Worm (Caenorhabditis elegans) whole organism, mixed stage, embryonic: ENCODE measurements around the gene nlp-57.

Experiments
- blmp-1 ChIP-seq: fragments of 150-350 bp; optimal IDR thresholded peaks from 2 replicates; lab custom pipeline; 2014; ENCODE audit warnings: missing biosample characterization, missing genetic modification characterization
- ceh-83 ChIP-seq: fragments of 200-800 bp; sonication (Bioruptor generic); optimal IDR thresholded peaks from 2 replicates; lab custom pipeline; 2018; ENCODE audit warnings: mild to moderate bottlenecking, missing genetic modification characterization, missing compliant biosample characterization
- cnd-1 ChIP-seq: fragments of 200-800 bp; sonication (Bioruptor generic); optimal IDR thresholded peaks from 2 replicates; lab custom pipeline; 2018; ENCODE audit warnings: mild to moderate bottlenecking, missing genetic modification characterization, missing compliant biosample characterization
- lin-13 ChIP-seq: fragments of 150-350 bp; optimal IDR thresholded peaks from 2 replicates; lab custom pipeline; 2014; ENCODE audit warnings: missing biosample characterization, missing genetic modification characterization
- mab-5 ChIP-seq: fragments of 150-350 bp; optimal IDR thresholded peaks from 2 replicates; lab custom pipeline; 2014; ENCODE audit warnings: missing biosample characterization, missing genetic modification characterization
- nhr-12 ChIP-seq: fragments of 150-350 bp; optimal IDR thresholded peaks from 2 replicates; lab custom pipeline; 2014; ENCODE audit warnings: missing biosample characterization, missing genetic modification characterization
- nhr-237 ChIP-seq: fragments of 150-350 bp; optimal IDR thresholded peaks from 2 replicates; lab custom pipeline; 2014; ENCODE audit warnings: missing biosample characterization, missing genetic modification characterization
- snpc-4 ChIP-seq: fragments of 150-350 bp; optimal IDR thresholded peaks from 2 replicates; lab custom pipeline; 2014; ENCODE audit warnings: missing biosample characterization, missing genetic modification characterization
- unc-62 ChIP-seq: fragments of 150-350 bp; optimal IDR thresholded peaks from 2 replicates; lab custom pipeline; 2014; ENCODE audit warnings: missing biosample characterization, missing genetic modification reagents, missing genetic modification characterization

DNA sequence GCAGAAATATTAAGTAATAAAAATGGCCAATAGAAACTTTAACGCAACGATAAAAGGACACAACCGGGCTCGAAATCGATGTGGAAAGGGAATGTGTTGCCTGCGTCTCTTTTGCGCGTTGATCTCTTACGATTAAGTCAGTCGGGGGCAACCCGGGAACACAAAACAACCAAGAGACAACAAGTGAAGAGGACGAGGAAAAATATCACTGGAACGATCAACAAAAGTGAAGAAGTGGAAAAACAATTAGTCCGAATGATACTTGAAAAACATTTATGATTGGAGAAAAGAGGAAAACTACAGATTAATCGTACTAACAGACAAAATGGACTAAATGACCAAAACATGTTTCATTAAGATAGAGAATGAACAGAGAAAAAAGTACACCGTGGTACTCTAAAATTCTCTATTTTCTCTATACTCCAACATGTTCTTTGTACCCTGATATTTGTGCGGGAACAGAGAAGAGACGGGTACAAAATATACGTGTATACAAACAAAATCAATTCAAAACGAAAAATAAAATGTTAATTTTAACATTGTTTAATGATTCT is 6.5 kb upstream of the nlp-57 start, which contains the start of gene F08G12.5:
- TF ChIP-seq blmp-1 (tag; lab: Kevin White, UChicago): no peak
- TF ChIP-seq cnd-1: no peak
- no peak for TF ChIP-seq nhr-12
- no peak for TF ChIP-seq nhr-237 (tag; lab: Kevin White, UChicago)
- TF ChIP-seq unc-62 (GFP tag; lab: Kevin White, UChicago): no peak
- TF ChIP-seq mab-5 (tag; lab: Kevin White, UChicago): no peak
- no peak for TF ChIP-seq ceh-83 (GFP tag; lab: Kevin White, UChicago)
- TF ChIP-seq snpc-4 (tag; lab: Kevin White, UChicago): no peak
- no peak for TF ChIP-seq lin-13 (tag; lab: Kevin White, UChicago)
